Fruit fly (Drosophila melanogaster): ENCODE measurements around the gene CG5913.

Gene CG5913

dm6 chr3R:25893272-25893671, at the start of gene CG5913:
Gene CG5913, plus strand, starts transcription at chr3R:25893495.
- TF ChIP-seq EcR (GFP tag; optimal IDR thresholded peaks at IDR 0.05) (no peak), pan (optimal IDR thresholded peaks at IDR 0.05) (no peak), Dll (optimal IDR thresholded peaks at IDR 0.05) (no peak), usp (GFP tag; optimal IDR thresholded peaks at IDR 0.05) (no peak), psq (optimal IDR thresholded peaks at IDR 0.05) (no peak), CG8478 (optimal IDR thresholded peaks at IDR 0.05) (no peak)

- TF ChIP-seq psq (optimal IDR thresholded peaks at IDR 0.05), result no peak
- no peak for TF ChIP-seq CG8478 (optimal IDR thresholded peaks at IDR 0.05)
- no peak for TF ChIP-seq usp (GFP tag; optimal IDR thresholded peaks at IDR 0.05)
- no peak for TF ChIP-seq EcR (GFP tag; optimal IDR thresholded peaks at IDR 0.05)
- no peak for TF ChIP-seq Dll (optimal IDR thresholded peaks at IDR 0.05)
- TF ChIP-seq pan (optimal IDR thresholded peaks at IDR 0.05), result no peak
Measured at dm6 chr3R:25851224-25851682, 42.0 kb upstream of the CG5913 start, which contains the start of the genes CG14545 and CG5886. Gene CG14545, minus strand, starts transcription at chr3R:25851291. Gene CG5886, plus strand, starts transcription at chr3R:25851632.

dm6 chr3R:25854825-25855224, 38.5 kb upstream of the CG5913 start:
- TF ChIP-seq EcR (GFP tag; optimal IDR thresholded peaks at IDR 0.05), result no peak
- TF ChIP-seq usp (GFP tag; optimal IDR thresholded peaks at IDR 0.05), result no peak
- no peak for TF ChIP-seq CG8478 (optimal IDR thresholded peaks at IDR 0.05)
- no peak for TF ChIP-seq psq (optimal IDR thresholded peaks at IDR 0.05)
- no peak for TF ChIP-seq Dll (optimal IDR thresholded peaks at IDR 0.05)
- no peak for TF ChIP-seq pan (optimal IDR thresholded peaks at IDR 0.05)

dm6 chr3R:25855594-25856305, 37.5 kb upstream of the CG5913 start, which contains the start of gene CG5890:
Gene CG5890, plus strand, starts transcription at chr3R:25856154.
- no peak for TF ChIP-seq usp (GFP tag; optimal IDR thresholded peaks at IDR 0.05)
- TF ChIP-seq pan (optimal IDR thresholded peaks at IDR 0.05), result no peak
- no peak for TF ChIP-seq CG8478 (optimal IDR thresholded peaks at IDR 0.05)
- TF ChIP-seq Dll (optimal IDR thresholded peaks at IDR 0.05), result no peak
- TF ChIP-seq EcR (GFP tag; optimal IDR thresholded peaks at IDR 0.05), result no peak
- TF ChIP-seq psq (optimal IDR thresholded peaks at IDR 0.05), result no peak

- TF ChIP-seq Dll (optimal IDR thresholded peaks at IDR 0.05) (no peak), EcR (GFP tag; optimal IDR thresholded peaks at IDR 0.05) (no peak), usp (GFP tag; optimal IDR thresholded peaks at IDR 0.05) (no peak), psq (optimal IDR thresholded peaks at IDR 0.05) (no peak), CG8478 (optimal IDR thresholded peaks at IDR 0.05) (no peak), pan (optimal IDR thresholded peaks at IDR 0.05) (no peak)
Measured at dm6 chr3R:25870389-25870788, 22.9 kb upstream of the CG5913 start.

- TF ChIP-seq CG8478 (optimal IDR thresholded peaks at IDR 0.05) (no peak), usp (GFP tag; optimal IDR thresholded peaks at IDR 0.05) (no peak), EcR (GFP tag; optimal IDR thresholded peaks at IDR 0.05) (no peak), pan (optimal IDR thresholded peaks at IDR 0.05) (no peak), psq (optimal IDR thresholded peaks at IDR 0.05) (no peak), Dll (optimal IDR thresholded peaks at IDR 0.05) (no peak)
Measured at dm6 chr3R:25876639-25877038, 16.7 kb upstream of the CG5913 start.

- no peak for TF ChIP-seq usp (GFP tag; optimal IDR thresholded peaks at IDR 0.05)
- peak in 1 of 2 experiments; percentile 2 for TF ChIP-seq EcR (GFP tag; optimal IDR thresholded peaks at IDR 0.05)
Measured at dm6 chr3R:25877064-25877463, 16.2 kb upstream of the CG5913 start.

- TF ChIP-seq usp (GFP tag; optimal IDR thresholded peaks at IDR 0.05) (no peak), Dll (optimal IDR thresholded peaks at IDR 0.05) (no peak), psq (optimal IDR thresholded peaks at IDR 0.05) (no peak), pan (optimal IDR thresholded peaks at IDR 0.05) (no peak), CG8478 (optimal IDR thresholded peaks at IDR 0.05) (no peak), EcR (GFP tag; optimal IDR thresholded peaks at IDR 0.05) (no peak)
Measured at dm6 chr3R:25879324-25879766, 13.9 kb upstream of the CG5913 start.

dm6 chr3R:25880198-25880970, 12.9 kb upstream of the CG5913 start:
- TF ChIP-seq pan (optimal IDR thresholded peaks at IDR 0.05) (no peak), usp (GFP tag; optimal IDR thresholded peaks at IDR 0.05) (no peak), Dll (optimal IDR thresholded peaks at IDR 0.05) (no peak), CG8478 (optimal IDR thresholded peaks at IDR 0.05) (no peak), EcR (GFP tag; optimal IDR thresholded peaks at IDR 0.05) (no peak), psq (optimal IDR thresholded peaks at IDR 0.05) (no peak)

dm6 chr3R:25880971-25881809, 12.1 kb upstream of the CG5913 start, which contains the start of gene Tsp96F:
Gene Tsp96F, minus strand, starts transcription at chr3R:25881427.
- TF ChIP-seq pan (optimal IDR thresholded peaks at IDR 0.05), result no peak
- TF ChIP-seq psq (optimal IDR thresholded peaks at IDR 0.05), result no peak
- no peak for TF ChIP-seq Dll (optimal IDR thresholded peaks at IDR 0.05)

dm6 chr3R:25881915-25882314, 11.4 kb upstream of the CG5913 start, which contains the start of gene SppL:
Gene SppL, plus strand, starts transcription at chr3R:25881984.
- TF ChIP-seq pan (optimal IDR thresholded peaks at IDR 0.05) (no peak), Dll (optimal IDR thresholded peaks at IDR 0.05) (no peak), psq (optimal IDR thresholded peaks at IDR 0.05) (no peak), usp (GFP tag; optimal IDR thresholded peaks at IDR 0.05) (no peak), CG8478 (optimal IDR thresholded peaks at IDR 0.05) (no peak), EcR (GFP tag; optimal IDR thresholded peaks at IDR 0.05) (no peak)

All from whole organism.